Worm (Caenorhabditis elegans) whole organism, early embryonic: ENCODE measurements around the gene ZK512.10.

Source experiments
- B0310.2 ChIP-seq: sonication (generic microtip); optimal IDR thresholded peaks from 2 replicates; lab custom pipeline; 2016; ENCODE audit warnings: mild to moderate bottlenecking, missing genetic modification characterization, missing compliant biosample characterization
- F13C5.2 ChIP-seq: sonication (generic microtip); optimal IDR thresholded peaks from 2 replicates; lab custom pipeline; 2017; ENCODE audit warnings: mild to moderate bottlenecking, missing genetic modification characterization, inconsistent platforms, missing compliant biosample characterization
- aly-1 ChIP-seq: sonication (generic microtip); optimal IDR thresholded peaks from 2 replicates; lab custom pipeline; 2016; ENCODE audit warnings: missing genetic modification characterization, missing compliant biosample characterization
- ama-1 ChIP-seq: fragments of 150-350 bp; optimal IDR thresholded peaks from 2 replicates; lab custom pipeline; 2014
- ceh-13 ChIP-seq: fragments of 200-800 bp; sonication (Bioruptor generic); optimal IDR thresholded peaks from 2 replicates; lab custom pipeline; 2018; ENCODE audit warnings: mild to moderate bottlenecking, missing genetic modification characterization, missing compliant biosample characterization
- ceh-36 ChIP-seq: sonication (generic microtip); optimal IDR thresholded peaks from 2 replicates; lab custom pipeline; 2016; ENCODE audit warnings: missing genetic modification characterization, inconsistent platforms, missing compliant biosample characterization
- ets-7 ChIP-seq: sonication (generic microtip); optimal IDR thresholded peaks from 2 replicates; lab custom pipeline; 2016; ENCODE audit warnings: missing genotype, missing genetic modification characterization, missing compliant biosample characterization
- flt-1 ChIP-seq: fragments of 200-800 bp; sonication (Bioruptor generic); IDR thresholded peaks from 2 replicates; pipeline ENCODE4 v1.3.6; 2022; ENCODE audit warnings: missing genetic modification characterization, missing compliant biosample characterization
- hmbx-1 ChIP-seq: sonication (generic microtip); optimal IDR thresholded peaks from 2 replicates; lab custom pipeline; 2016; ENCODE audit warnings: mild to moderate bottlenecking, missing genetic modification characterization, missing compliant biosample characterization
- hmg-4 ChIP-seq: fragments of 200-800 bp; sonication (Bioruptor generic); optimal IDR thresholded peaks from 2 replicates; lab custom pipeline; 2018; ENCODE audit warnings: mild to moderate bottlenecking, missing genetic modification characterization, missing compliant biosample characterization
- hnd-1 ChIP-seq: sonication (generic microtip); optimal IDR thresholded peaks from 2 replicates; lab custom pipeline; 2016; ENCODE audit warnings: missing genetic modification characterization, missing compliant biosample characterization
- pes-1 ChIP-seq: fragments of 200-800 bp; sonication (Bioruptor generic); IDR thresholded peaks from 2 replicates; pipeline ENCODE4 v1.3.6; 2022; ENCODE audit warnings: missing genetic modification reagents, missing genetic modification characterization, missing compliant biosample characterization
- scrt-1 ChIP-seq: fragments of 200-800 bp; sonication (Bioruptor generic); IDR thresholded peaks from 2 replicates; pipeline ENCODE4 v1.3.6; 2022; ENCODE audit warnings: missing genetic modification characterization, missing compliant biosample characterization
- sea-1 ChIP-seq: fragments of 200-800 bp; sonication (Bioruptor generic); conservative IDR thresholded peaks from 2 replicates; pipeline ENCODE4 v1.3.6; 2022; ENCODE audit warnings: missing genetic modification characterization, missing compliant biosample characterization
- tbx-11 ChIP-seq: fragments of 200-800 bp; sonication (Bioruptor generic); IDR thresholded peaks from 2 replicates; pipeline ENCODE4 v1.3.6; 2022; ENCODE audit warnings: missing genetic modification characterization, missing compliant biosample characterization
- tbx-37 ChIP-seq: fragments of 200-800 bp; sonication (Bioruptor generic); conservative IDR thresholded peaks from 2 replicates; pipeline ENCODE4 v1.3.6; 2022; ENCODE audit warnings: missing genetic modification reagents, missing genetic modification characterization, missing compliant biosample characterization
- tra-4 ChIP-seq: sonication (generic microtip); optimal IDR thresholded peaks from 2 replicates; lab custom pipeline; 2017; ENCODE audit warnings: missing genetic modification characterization, missing compliant biosample characterization

Gene ZK512.10

DNA sequence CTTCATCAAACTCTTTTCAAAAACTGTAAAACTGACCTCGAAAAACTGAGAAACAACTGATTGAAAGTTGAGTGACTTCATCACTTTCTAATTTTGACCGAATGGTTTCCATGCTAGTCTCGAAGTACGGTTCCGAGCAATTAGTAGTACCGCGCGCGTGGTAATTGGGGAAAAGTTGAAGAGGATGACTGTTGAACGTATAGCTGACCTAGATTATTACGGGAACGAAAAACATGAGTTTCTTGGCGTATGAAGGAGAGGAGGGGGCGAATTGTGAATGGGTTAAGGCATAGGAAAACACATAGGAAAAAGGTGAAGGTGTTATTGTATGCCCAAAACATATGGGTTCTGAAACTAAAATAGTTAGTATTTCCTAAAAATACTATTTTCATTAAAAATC lies 30.9 kb downstream of the ZK512.10 start, which contains the start of gene ptr-9:
TSS of gene ptr-9 (minus strand) at position 101 of the 400 bp plus-strand sequence.
- TF ChIP-seq hmbx-1 (no peak), ceh-36 (tag; lab: Kevin White, UChicago) (no peak), sea-1 (GFP tag; lab: Robert Waterston, UW) (no peak), tbx-11 (GFP tag; lab: Robert Waterston, UW) (no peak)

DNA sequence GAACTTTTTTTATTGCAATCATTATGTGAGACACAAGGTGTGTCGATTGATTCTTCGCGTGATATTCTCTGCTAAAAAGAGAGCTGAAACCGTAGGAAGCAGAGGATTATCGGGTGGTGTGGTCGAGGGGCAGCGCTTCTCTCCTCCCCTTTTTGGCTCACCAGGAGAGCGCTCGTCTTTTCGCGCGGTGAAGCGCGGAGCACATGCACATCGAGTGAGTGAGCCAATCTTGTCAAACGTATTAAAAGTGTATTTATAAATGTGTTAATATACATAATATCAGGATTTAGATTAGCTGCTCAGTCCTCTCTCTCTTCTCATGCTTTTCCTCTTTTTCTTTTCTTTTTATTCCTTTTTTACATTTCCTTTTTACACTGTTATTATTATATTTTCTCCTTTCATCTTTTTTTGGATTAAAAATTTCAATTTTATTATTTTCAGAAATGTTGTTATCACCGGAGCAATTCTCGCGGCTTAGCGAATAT lies 32.0 kb downstream of the ZK512.10 start, which contains the start of gene dgk-3:
TSS of gene dgk-3 (plus strand) at position 435 of the 485 bp plus-strand sequence.
- no peak for TF ChIP-seq hnd-1 (tag; lab: Kevin White, UChicago)
- TF ChIP-seq ceh-13 (GFP tag; lab: Kevin White, UChicago), result no peak
- no peak for TF ChIP-seq ceh-36 (tag; lab: Kevin White, UChicago)
- no peak for TF ChIP-seq F13C5.2 (tag; lab: Kevin White, UChicago)
- TF ChIP-seq tra-4 (tag; lab: Kevin White, UChicago), result no peak
- no peak for TF ChIP-seq sea-1 (GFP tag; lab: Robert Waterston, UW)

DNA sequence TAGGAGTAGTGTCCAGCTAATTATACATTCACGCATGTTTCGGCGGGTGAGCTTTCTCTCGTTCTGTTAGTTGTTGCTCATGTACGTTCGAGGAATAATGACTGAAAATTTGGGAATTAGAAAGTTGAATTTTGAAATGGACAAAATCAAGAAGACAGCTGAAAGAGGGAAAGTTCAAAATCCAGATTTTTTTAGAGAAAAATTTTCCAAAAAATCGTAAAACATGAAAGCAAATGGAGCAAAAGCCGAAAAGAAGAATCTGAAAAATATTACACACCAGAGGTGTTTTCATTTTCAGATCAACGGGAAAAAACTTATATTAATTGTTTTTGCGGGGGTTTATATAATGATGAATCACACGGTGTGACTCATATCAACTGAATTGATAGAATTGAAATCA lies 42.0 kb downstream of the ZK512.10 start, which contains the start of gene ina-1:
TSS of gene ina-1 (minus strand) at position 101 of the 400 bp plus-strand sequence.
- no peak for TF ChIP-seq hnd-1 (tag; lab: Kevin White, UChicago)
- TF ChIP-seq ets-7, result no peak
- no peak for TF ChIP-seq F13C5.2 (tag; lab: Kevin White, UChicago)
- TF ChIP-seq ceh-36 (tag; lab: Kevin White, UChicago), result no peak
- no peak for TF ChIP-seq B0310.2 (tag; lab: Kevin White, UChicago)
- no peak for TF ChIP-seq ama-1 (lab: Kevin White, UChicago)
- TF ChIP-seq hmbx-1, result no peak
- no peak for TF ChIP-seq tbx-11 (GFP tag; lab: Robert Waterston, UW)
- no peak for TF ChIP-seq scrt-1 (GFP tag; lab: Robert Waterston, UW)
- no peak for TF ChIP-seq ceh-13 (GFP tag; lab: Kevin White, UChicago)
- TF ChIP-seq hmg-4 (GFP tag; lab: Kevin White, UChicago), result no peak
- no peak for TF ChIP-seq aly-1 (tag; lab: Kevin White, UChicago)
- TF ChIP-seq tra-4 (tag; lab: Kevin White, UChicago), result no peak

DNA sequence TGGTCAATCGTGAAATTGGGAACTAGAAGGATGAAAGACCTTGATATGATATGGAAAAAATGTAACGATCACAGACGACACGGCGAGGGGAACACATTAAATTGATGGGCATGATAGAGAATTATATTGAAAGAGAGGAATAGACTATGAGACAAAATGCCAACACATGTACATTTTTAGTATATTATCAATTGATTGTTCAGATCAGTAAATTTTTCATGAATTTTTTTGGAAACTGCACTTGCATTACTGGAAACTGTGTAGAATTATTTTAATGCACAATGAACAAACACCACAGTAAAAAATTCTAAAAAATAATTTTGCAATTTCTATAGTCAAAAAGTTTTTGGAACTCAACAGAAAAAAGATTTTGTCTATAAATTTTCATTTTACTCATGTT lies 42.6 kb downstream of the ZK512.10 start:
- no peak for TF ChIP-seq tra-4 (tag; lab: Kevin White, UChicago)
- TF ChIP-seq F13C5.2 (tag; lab: Kevin White, UChicago), result no peak

DNA sequence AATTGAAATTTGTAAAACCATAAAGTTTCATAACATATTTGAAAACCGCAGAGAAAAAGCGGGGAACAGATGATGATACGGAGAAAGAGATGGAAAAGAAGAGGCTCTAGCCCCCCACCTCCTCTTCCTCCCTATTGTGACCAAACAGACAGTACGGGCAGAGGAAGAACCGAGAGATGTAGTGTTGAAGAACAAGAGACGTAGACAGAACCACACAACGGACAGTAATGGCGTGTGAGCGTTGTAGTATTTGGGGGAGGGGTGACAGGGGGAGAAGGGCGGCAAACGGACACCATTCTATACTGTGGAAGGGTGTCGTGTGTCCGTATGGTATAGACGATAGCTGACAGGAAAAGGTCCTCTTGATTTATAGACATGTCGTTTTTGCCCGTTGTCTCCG lies 45.3 kb downstream of the ZK512.10 start:
- TF ChIP-seq flt-1 (GFP tag; lab: Robert Waterston, UW) (no peak), B0310.2 (tag; lab: Kevin White, UChicago) (no peak), scrt-1 (GFP tag; lab: Robert Waterston, UW) (no peak), F13C5.2 (tag; lab: Kevin White, UChicago) (no peak), sea-1 (GFP tag; lab: Robert Waterston, UW) (0 out of 2 replicates have a peak, but pooled peaks have one; percentile 44), ceh-13 (GFP tag; lab: Kevin White, UChicago) (no peak), tbx-37 (GFP tag; lab: Robert Waterston, UW) (no peak), ama-1 (lab: Kevin White, UChicago) (no peak), hnd-1 (tag; lab: Kevin White, UChicago) (no peak), tbx-11 (GFP tag; lab: Robert Waterston, UW) (0 out of 2 replicates have a peak, but pooled peaks have one; percentile 44), tra-4 (tag; lab: Kevin White, UChicago) (no peak), ceh-36 (tag; lab: Kevin White, UChicago) (no peak), pes-1 (no peak), hmbx-1 (no peak), aly-1 (tag; lab: Kevin White, UChicago) (no peak), ets-7 (no peak), hmg-4 (GFP tag; lab: Kevin White, UChicago) (peak; percentile 78)

DNA sequence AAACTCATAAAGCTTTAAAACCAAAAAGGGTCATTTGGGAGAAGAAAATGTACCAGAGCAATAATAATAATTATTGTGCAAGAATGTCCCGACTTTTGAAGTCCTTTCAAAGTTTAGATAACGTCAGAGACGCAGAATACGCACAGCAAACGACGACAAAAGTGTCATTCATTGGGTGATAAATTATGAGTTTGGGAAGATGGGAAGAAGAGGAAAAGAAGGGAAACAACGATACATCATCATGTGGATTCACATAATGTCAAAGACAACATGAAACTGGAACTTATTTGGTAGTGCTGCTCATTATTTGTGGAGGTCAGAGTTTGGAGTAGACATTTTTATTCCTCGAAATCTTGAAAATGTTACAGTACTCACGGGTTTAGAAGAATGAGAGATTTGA lies 47.2 kb downstream of the ZK512.10 start:
- TF ChIP-seq hmg-4 (GFP tag; lab: Kevin White, UChicago), result no peak
- no peak for TF ChIP-seq ama-1 (lab: Kevin White, UChicago)
- TF ChIP-seq tra-4 (tag; lab: Kevin White, UChicago), result no peak
- no peak for TF ChIP-seq aly-1 (tag; lab: Kevin White, UChicago)
- TF ChIP-seq sea-1 (GFP tag; lab: Robert Waterston, UW), result no peak
- no peak for TF ChIP-seq hmbx-1
- no peak for TF ChIP-seq tbx-11 (GFP tag; lab: Robert Waterston, UW)
- no peak for TF ChIP-seq tbx-37 (GFP tag; lab: Robert Waterston, UW)
- TF ChIP-seq hnd-1 (tag; lab: Kevin White, UChicago), result no peak
- TF ChIP-seq scrt-1 (GFP tag; lab: Robert Waterston, UW), result no peak
- TF ChIP-seq B0310.2 (tag; lab: Kevin White, UChicago), result no peak
- no peak for TF ChIP-seq ets-7
- TF ChIP-seq ceh-13 (GFP tag; lab: Kevin White, UChicago), result no peak
- no peak for TF ChIP-seq ceh-36 (tag; lab: Kevin White, UChicago)
- TF ChIP-seq flt-1 (GFP tag; lab: Robert Waterston, UW), result no peak
